Worm (Caenorhabditis elegans) whole organism, late embryonic: ENCODE data around the gene F09C6.10.
"Not testable (repeated sequence)": the region's sequence is repeated elsewhere in the genome, so short reads cannot be mapped to it uniquely, and the experiment has no call there.

Experiments used
- ets-4 ChIP-seq: sonication (generic microtip); optimal IDR thresholded peaks from 2 replicates; lab custom pipeline; 2016; ENCODE audit warnings: missing genetic modification characterization, missing compliant biosample characterization
- fax-1 ChIP-seq: sonication (generic microtip); optimal IDR thresholded peaks from 2 replicates; lab custom pipeline; 2016; ENCODE audit warnings: missing genotype, missing genetic modification characterization, missing compliant biosample characterization
- nhr-11 ChIP-seq: fragments of 150-350 bp; optimal IDR thresholded peaks from 2 replicates; lab custom pipeline; 2014; ENCODE audit warnings: missing biosample characterization, missing genetic modification characterization
- pha-4 ChIP-seq: fragments of 150-350 bp; optimal IDR thresholded peaks from 2 replicates; lab custom pipeline; 2018; ENCODE audit warnings: missing biosample characterization, missing genetic modification reagents, missing genetic modification characterization
- pros-1 ChIP-seq: fragments of 150-350 bp; optimal IDR thresholded peaks from 2 replicates; lab custom pipeline; 2014; ENCODE audit warnings: missing biosample characterization, missing genetic modification reagents, missing genetic modification characterization
- rnt-1 ChIP-seq: sonication (generic microtip); optimal IDR thresholded peaks from 2 replicates; lab custom pipeline; 2016; ENCODE audit warnings: missing genetic modification characterization, missing compliant biosample characterization
- syd-9 ChIP-seq: sonication (generic microtip); optimal IDR thresholded peaks from 2 replicates; lab custom pipeline; 2016; ENCODE audit warnings: mild to moderate bottlenecking, missing genetic modification characterization, moderate library complexity, missing compliant biosample characterization

DNA sequence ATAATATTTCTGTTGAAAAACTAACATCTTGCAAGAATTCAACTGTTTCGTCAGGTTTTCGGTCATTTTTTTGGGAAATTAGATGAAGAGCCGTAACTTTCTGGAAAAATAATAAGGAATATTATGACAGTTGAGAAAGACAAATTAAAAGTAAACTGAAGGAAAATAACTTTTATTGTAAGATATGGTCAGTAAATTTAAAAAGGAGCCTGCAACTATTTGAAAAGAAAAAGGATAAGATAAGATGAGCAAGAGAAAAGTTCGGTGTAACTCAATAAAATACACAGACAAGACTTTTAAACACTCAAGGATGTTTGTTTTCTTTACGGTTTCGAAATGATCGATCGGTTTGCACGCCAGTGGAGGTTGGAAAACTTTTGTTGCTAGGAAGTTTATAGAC is 33.6 kb upstream of the F09C6.10 start, which contains the start of gene fbxa-111:
- not testable (repeated sequence) for TF ChIP-seq pha-4; pros-1 (tag; lab: Kevin White, UChicago); fax-1 (tag; lab: Kevin White, UChicago); nhr-11 (tag; lab: Kevin White, UChicago); rnt-1; ets-4 (tag; lab: Kevin White, UChicago); syd-9 (tag; lab: Kevin White, UChicago)
